Fruit fly (Drosophila melanogaster) whole organism, prepupa: ENCODE data around the gene net.

Experiments used
- Blimp-1 ChIP-seq: fragments of 200-800 bp; sonication (Bioruptor generic); optimal IDR thresholded peaks from 3 replicates; lab custom pipeline; 2017; ENCODE audit warnings: missing biosample characterization, missing genetic modification characterization, mild to moderate bottlenecking, moderate library complexity, missing genetic modification reagents
- CG15336 ChIP-seq: fragments of 200-800 bp; sonication (Bioruptor generic); IDR thresholded peaks from 2 replicates; pipeline ENCODE4 v1.3.6; 2022; ENCODE audit warnings: missing biosample characterization, missing genetic modification characterization
- Eip78C ChIP-seq: fragments of 200-800 bp; sonication (Bioruptor generic); peaks from one replicate; lab custom pipeline; 2016; ENCODE audit warnings: missing biosample characterization, missing genetic modification characterization
- Ets21C ChIP-seq: fragments of 200-800 bp; sonication (Bioruptor generic); optimal IDR thresholded peaks from 3 replicates; lab custom pipeline; 2016; ENCODE audit warnings: missing biosample characterization, missing genetic modification characterization
- OdsH ChIP-seq: fragments of 200-800 bp; sonication (Bioruptor generic); optimal IDR thresholded peaks from 3 replicates; lab custom pipeline; 2016; ENCODE audit warnings: missing biosample characterization, missing genetic modification characterization

dm6 chr2L:78828-79227, 8.4 kb downstream of the net start:
- no peak for TF ChIP-seq Ets21C
- no peak for TF ChIP-seq Blimp-1 (GFP tag; lab: Kevin White, UChicago)
- no peak for TF ChIP-seq OdsH (GFP tag; lab: Kevin White, UChicago)
- TF ChIP-seq Eip78C: peak; percentile 69
- TF ChIP-seq CG15336 (GFP tag; lab: Robert Waterston, UW): no peak
